Fruit fly (Drosophila melanogaster): ENCODE measurements around the gene CG14210.

CG14210 gene

dm6 chrX:19663859-19664728 lies 48.1 kb downstream of the CG14210 start, which contains the start of the genes CG14223 and Ssu72 (continued):
- TF ChIP-seq CoRest (tag; optimal IDR thresholded peaks at IDR 0.05): no peak
- TF ChIP-seq CG1024 (GFP tag; IDR thresholded peaks at IDR 0.05): no peak
- no peak for TF ChIP-seq tx (GFP tag; optimal IDR thresholded peaks at IDR 0.05)
- TF ChIP-seq mld (GFP tag; IDR thresholded peaks at IDR 0.05; ENCODE audit: partially characterized antibody): 0 out of 3 replicates have a peak, but pooled peaks have one; percentile 44
- no peak for TF ChIP-seq Dbx (GFP tag; IDR thresholded peaks at IDR 0.05)
- TF ChIP-seq eyg (GFP tag; optimal IDR thresholded peaks at IDR 0.05): no peak
- TF ChIP-seq CG2199 (GFP tag; IDR thresholded peaks at IDR 0.05): no peak
- no peak for TF ChIP-seq dysf (GFP tag; IDR thresholded peaks at IDR 0.05)
- TF ChIP-seq Dip2 (GFP tag; IDR thresholded peaks at IDR 0.05): no peak
- no peak for TF ChIP-seq CG33557 (GFP tag; optimal IDR thresholded peaks at IDR 0.05)
- no peak for TF ChIP-seq sob (GFP tag; IDR thresholded peaks at IDR 0.05)
- peak; percentile 57 for TF ChIP-seq HLH4C (GFP tag; IDR thresholded peaks at IDR 0.05; ENCODE audit: partially characterized antibody)
- TF ChIP-seq CG10147 (GFP tag; optimal IDR thresholded peaks at IDR 0.05): no peak
- TF ChIP-seq Antp (GFP tag; optimal IDR thresholded peaks at IDR 0.05): no peak
- TF ChIP-seq Sox102F (GFP tag; optimal IDR thresholded peaks at IDR 0.05): no peak
- TF ChIP-seq CG11085 (GFP tag; IDR thresholded peaks at IDR 0.05): no peak
- TF ChIP-seq sens (GFP tag): peak; percentile 67
- TF ChIP-seq Oaz (GFP tag; IDR thresholded peaks at IDR 0.05): no peak
- TF ChIP-seq p53 (GFP tag; optimal IDR thresholded peaks at IDR 0.05): no peak
- no peak for TF ChIP-seq sug (tag; optimal IDR thresholded peaks at IDR 0.05)
- TF ChIP-seq CG30403 (GFP tag; optimal IDR thresholded peaks at IDR 0.05): peak; percentile 29
- TF ChIP-seq slbo (GFP tag; IDR thresholded peaks at IDR 0.05): peak; percentile 44; the same call in 1 of the 2 replicates
- no peak for TF ChIP-seq CG31224 (GFP tag; IDR thresholded peaks at IDR 0.05)
- no peak for TF ChIP-seq CG12659 (GFP tag; optimal IDR thresholded peaks at IDR 0.05)
- TF ChIP-seq CG17912 (GFP tag; optimal IDR thresholded peaks at IDR 0.05): no peak
- no peak for TF ChIP-seq CG4730 (GFP tag; IDR thresholded peaks at IDR 0.05)
- no peak for TF ChIP-seq CG18619 (GFP tag; optimal IDR thresholded peaks at IDR 0.05)
- TF ChIP-seq zfh1 (GFP tag; IDR thresholded peaks at IDR 0.05): no peak
- TF ChIP-seq CG7372 (GFP tag; IDR thresholded peaks at IDR 0.05): no peak
- TF ChIP-seq CG12219 (GFP tag; optimal IDR thresholded peaks at IDR 0.05): no peak
- no peak for TF ChIP-seq ci (GFP tag; IDR thresholded peaks at IDR 0.05)
- no peak for TF ChIP-seq CG9876 (GFP tag; optimal IDR thresholded peaks at IDR 0.05)
- TF ChIP-seq HLH54F (GFP tag; optimal IDR thresholded peaks at IDR 0.05): peak; percentile 7
- no peak for TF ChIP-seq ham (GFP tag; IDR thresholded peaks at IDR 0.05)
- no peak for TF ChIP-seq en (GFP tag; optimal IDR thresholded peaks at IDR 0.05)
- TF ChIP-seq abd-A (tag; optimal IDR thresholded peaks at IDR 0.05): no peak
- TF ChIP-seq caup (GFP tag; optimal IDR thresholded peaks at IDR 0.05; ENCODE audit: severe bottlenecking): no peak
- TF ChIP-seq CG10431 (GFP tag; optimal IDR thresholded peaks at IDR 0.05): no peak
- no peak for TF ChIP-seq Max (GFP tag; optimal IDR thresholded peaks at IDR 0.05)
- TF ChIP-seq CG13123 (GFP tag; optimal IDR thresholded peaks at IDR 0.05): no peak
- TF ChIP-seq CG18764 (GFP tag; optimal IDR thresholded peaks at IDR 0.05): no peak
- no peak for TF ChIP-seq CG17359 (tag; optimal IDR thresholded peaks at IDR 0.05)
- TF ChIP-seq HLH3B (GFP tag; IDR thresholded peaks at IDR 0.05): no peak
- TF ChIP-seq ac (GFP tag; optimal IDR thresholded peaks at IDR 0.05): no peak
- TF ChIP-seq Dll (GFP tag; IDR thresholded peaks at IDR 0.05; ENCODE audit: partially characterized antibody): peak; percentile 89
- TF ChIP-seq CG9727 (GFP tag; optimal IDR thresholded peaks at IDR 0.05): no peak
- no peak for TF ChIP-seq C15 (GFP tag; IDR thresholded peaks at IDR 0.05)
- no peak for TF ChIP-seq Sry-β (GFP tag; optimal IDR thresholded peaks at IDR 0.05)
- no peak for TF ChIP-seq fd102C (GFP tag; optimal IDR thresholded peaks at IDR 0.05)
- TF ChIP-seq sr (GFP tag; IDR thresholded peaks at IDR 0.05): no peak

All from whole organism, embryonic.